Worm (Caenorhabditis elegans) whole organism, L3 larva: ENCODE results near the gene mrpl-12.

Experiments
- R02D3.7 ChIP-seq: fragments of 150-350 bp; optimal IDR thresholded peaks from 2 replicates; lab custom pipeline; 2014; ENCODE audit warnings: missing biosample characterization, missing genetic modification characterization
- ZK546.5 ChIP-seq: sonication (generic microtip); optimal IDR thresholded peaks from 2 replicates; lab custom pipeline; 2017; ENCODE audit warnings: missing biosample characterization, missing genetic modification characterization
- aly-2 ChIP-seq: fragments of 150-350 bp; optimal IDR thresholded peaks from 2 replicates; lab custom pipeline; 2014; ENCODE audit warnings: missing biosample characterization, missing genetic modification characterization
- ama-1 ChIP-seq: fragments of 150-350 bp; optimal IDR thresholded peaks from 2 replicates; lab custom pipeline; 2018
- ceh-28 ChIP-seq: fragments of 150-350 bp; optimal IDR thresholded peaks from 2 replicates; lab custom pipeline; 2014; ENCODE audit warnings: missing biosample characterization, missing genetic modification reagents, missing genetic modification characterization
- ceh-82 ChIP-seq: fragments of 150-350 bp; optimal IDR thresholded peaks from 2 replicates; lab custom pipeline; 2014; ENCODE audit warnings: missing biosample characterization, missing genetic modification characterization
- daf-12 ChIP-seq: fragments of 150-350 bp; optimal IDR thresholded peaks from 2 replicates; lab custom pipeline; 2014; ENCODE audit warnings: missing biosample characterization, missing genetic modification reagents, missing genetic modification characterization
- egl-27 ChIP-seq: sonication (generic microtip); optimal IDR thresholded peaks from 4 replicates; lab custom pipeline; 2017; ENCODE audit warnings: missing biosample characterization, missing genetic modification reagents, missing genetic modification characterization
- egl-5 ChIP-seq: fragments of 150-350 bp; optimal IDR thresholded peaks from 2 replicates; lab custom pipeline; 2017; ENCODE audit warnings: missing biosample characterization, missing genetic modification reagents, missing genetic modification characterization, inconsistent platforms
- elt-1 ChIP-seq: fragments of 150-350 bp; optimal IDR thresholded peaks from 2 replicates; lab custom pipeline; 2014; ENCODE audit warnings: missing biosample characterization, missing genetic modification characterization
- elt-2 ChIP-seq: sonication (generic microtip); optimal IDR thresholded peaks from 2 replicates; lab custom pipeline; 2016; ENCODE audit warnings: missing genetic modification reagents, mild to moderate bottlenecking, missing genetic modification characterization, missing compliant biosample characterization
- elt-3 ChIP-seq, 3 experiments: fragments of 150-350 bp in 1 of 3; sonication (generic microtip) in 2 of 3; optimal IDR thresholded peaks; 2 replicates in 2 of 3; 4 replicates in 1 of 3; lab custom pipeline; 2014 to 2017; ENCODE audit warnings: missing biosample characterization in 3 of 3, missing genetic modification characterization in 3 of 3
- eor-1 ChIP-seq, 2 experiments: fragments of 150-350 bp; optimal IDR thresholded peaks; 2 replicates each; lab custom pipeline; 2014 to 2018; ENCODE audit warnings: missing biosample characterization in 2 of 2, missing genetic modification characterization in 2 of 2
- fkh-10 ChIP-seq: sonication (generic microtip); optimal IDR thresholded peaks from 2 replicates; lab custom pipeline; 2017; ENCODE audit warnings: missing biosample characterization, missing genetic modification reagents, missing genetic modification characterization
- fkh-2 ChIP-seq: fragments of 150-350 bp; optimal IDR thresholded peaks from 2 replicates; lab custom pipeline; 2014; ENCODE audit warnings: missing biosample characterization, missing genetic modification reagents, missing genetic modification characterization
- fos-1 ChIP-seq: fragments of 150-350 bp; optimal IDR thresholded peaks from 2 replicates; lab custom pipeline; 2014; ENCODE audit warnings: missing biosample characterization, missing genetic modification characterization
- hmg-11 ChIP-seq: sonication (generic microtip); optimal IDR thresholded peaks from 2 replicates; lab custom pipeline; 2016; ENCODE audit warnings: missing genetic modification characterization, missing compliant biosample characterization
- jun-1 ChIP-seq: fragments of 150-350 bp; optimal IDR thresholded peaks from 2 replicates; lab custom pipeline; 2014; ENCODE audit warnings: missing biosample characterization, missing genetic modification reagents, missing genetic modification characterization
- lin-15B ChIP-seq: fragments of 150-350 bp; optimal IDR thresholded peaks from 2 replicates; lab custom pipeline; 2014; ENCODE audit warnings: missing biosample characterization, missing genetic modification characterization
- lin-39 ChIP-seq: fragments of 150-350 bp; optimal IDR thresholded peaks from 2 replicates; lab custom pipeline; 2018; ENCODE audit warnings: missing biosample characterization, missing genetic modification reagents, missing genetic modification characterization
- mdl-1 ChIP-seq: fragments of 150-350 bp; optimal IDR thresholded peaks from 2 replicates; lab custom pipeline; 2014; ENCODE audit warnings: missing biosample characterization, missing genetic modification characterization
- mml-1 ChIP-seq: fragments of 150-350 bp; sonication (generic microtip); optimal IDR thresholded peaks from 3 replicates; lab custom pipeline; 2014; ENCODE audit warnings: missing biosample characterization, missing genetic modification characterization
- nfya-1 ChIP-seq: sonication (generic microtip); optimal IDR thresholded peaks from 2 replicates; lab custom pipeline; 2017; ENCODE audit warnings: missing genetic modification characterization, mild to moderate bottlenecking, missing compliant biosample characterization, antibody characterized with exemption, moderate library complexity; ENCODE audit not compliant: insufficient read depth
- nhr-23 ChIP-seq: fragments of 150-350 bp; optimal IDR thresholded peaks from 2 replicates; lab custom pipeline; 2014; ENCODE audit warnings: missing biosample characterization, missing genetic modification reagents, missing genetic modification characterization
- nhr-25 ChIP-seq: sonication (generic microtip); optimal IDR thresholded peaks from 2 replicates; lab custom pipeline; 2017; ENCODE audit warnings: missing biosample characterization, missing genetic modification characterization
- nhr-28 ChIP-seq: fragments of 150-350 bp; optimal IDR thresholded peaks from 2 replicates; lab custom pipeline; 2014; ENCODE audit warnings: missing biosample characterization, missing genetic modification characterization
- nhr-43 ChIP-seq: sonication (generic microtip); optimal IDR thresholded peaks from 2 replicates; lab custom pipeline; 2016; ENCODE audit warnings: mild to moderate bottlenecking, missing genetic modification characterization, missing compliant biosample characterization; ENCODE audit not compliant: poor library complexity, severe bottlenecking
- nhr-67 ChIP-seq: fragments of 150-350 bp; optimal IDR thresholded peaks from 2 replicates; lab custom pipeline; 2014; ENCODE audit warnings: missing biosample characterization, missing genetic modification characterization
- nhr-76 ChIP-seq: fragments of 150-350 bp; sonication (generic microtip); optimal IDR thresholded peaks from 5 replicates; lab custom pipeline; 2014; ENCODE audit warnings: missing biosample characterization, missing genetic modification characterization
- nhr-77 ChIP-seq: fragments of 150-350 bp; optimal IDR thresholded peaks from 2 replicates; lab custom pipeline; 2014; ENCODE audit warnings: missing biosample characterization, missing genetic modification characterization
- pha-4 ChIP-seq: fragments of 150-350 bp; optimal IDR thresholded peaks from 2 replicates; lab custom pipeline; 2014; ENCODE audit warnings: missing biosample characterization, missing genetic modification reagents, missing genetic modification characterization
- pqm-1 ChIP-seq: fragments of 150-350 bp; optimal IDR thresholded peaks from 2 replicates; lab custom pipeline; 2017; ENCODE audit warnings: missing biosample characterization, missing genetic modification characterization, inconsistent platforms
- sea-2 ChIP-seq: fragments of 150-350 bp; sonication (generic microtip); optimal IDR thresholded peaks from 4 replicates; lab custom pipeline; 2014; ENCODE audit warnings: missing biosample characterization, missing genetic modification reagents, missing genetic modification characterization
- skn-1 ChIP-seq: fragments of 150-350 bp; optimal IDR thresholded peaks from 2 replicates; lab custom pipeline; 2014; ENCODE audit warnings: missing biosample characterization, missing genetic modification characterization
- snpc-4 ChIP-seq: fragments of 150-350 bp; optimal IDR thresholded peaks from 2 replicates; lab custom pipeline; 2014; ENCODE audit warnings: missing biosample characterization, missing genetic modification characterization
- tbx-2 ChIP-seq: sonication (generic microtip); optimal IDR thresholded peaks from 2 replicates; lab custom pipeline; 2016; ENCODE audit warnings: mild to moderate bottlenecking, missing genetic modification characterization, missing compliant biosample characterization
- zag-1 ChIP-seq: fragments of 150-350 bp; optimal IDR thresholded peaks from 2 replicates; lab custom pipeline; 2014; ENCODE audit warnings: missing biosample characterization, missing genetic modification characterization
- ztf-11 ChIP-seq: fragments of 150-350 bp; optimal IDR thresholded peaks from 2 replicates; lab custom pipeline; 2014; ENCODE audit warnings: missing biosample characterization, missing genetic modification characterization

The mrpl-12 gene

DNA sequence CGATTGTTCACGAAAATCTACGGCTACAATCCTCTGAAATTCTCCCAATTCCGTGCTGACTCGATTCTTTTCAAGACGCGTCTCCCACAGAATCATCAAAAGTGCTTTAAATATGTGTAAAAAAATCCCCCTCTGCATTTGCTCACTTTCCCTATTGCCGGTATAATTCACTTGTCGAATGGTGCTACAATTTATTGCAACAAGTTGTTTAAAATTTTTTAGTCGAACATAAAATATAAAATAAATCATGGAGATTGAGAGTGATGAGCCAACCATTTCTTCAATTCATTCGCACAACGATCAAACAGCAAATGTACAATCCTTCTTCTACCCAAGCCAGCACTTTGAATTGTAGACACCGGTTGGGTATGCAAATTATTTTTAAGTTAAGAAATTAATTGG is 38.8 kb downstream of the mrpl-12 start:
- TF ChIP-seq daf-12 (no peak), nhr-43 (tag; lab: Kevin White, UChicago) (peak; percentile 20), elt-2 (tag; lab: Kevin White, UChicago) (peak; percentile 8), ceh-82 (tag; lab: Kevin White, UChicago) (peak; percentile 14), fkh-10 (GFP tag; lab: Kevin White, UChicago) (no peak)

DNA sequence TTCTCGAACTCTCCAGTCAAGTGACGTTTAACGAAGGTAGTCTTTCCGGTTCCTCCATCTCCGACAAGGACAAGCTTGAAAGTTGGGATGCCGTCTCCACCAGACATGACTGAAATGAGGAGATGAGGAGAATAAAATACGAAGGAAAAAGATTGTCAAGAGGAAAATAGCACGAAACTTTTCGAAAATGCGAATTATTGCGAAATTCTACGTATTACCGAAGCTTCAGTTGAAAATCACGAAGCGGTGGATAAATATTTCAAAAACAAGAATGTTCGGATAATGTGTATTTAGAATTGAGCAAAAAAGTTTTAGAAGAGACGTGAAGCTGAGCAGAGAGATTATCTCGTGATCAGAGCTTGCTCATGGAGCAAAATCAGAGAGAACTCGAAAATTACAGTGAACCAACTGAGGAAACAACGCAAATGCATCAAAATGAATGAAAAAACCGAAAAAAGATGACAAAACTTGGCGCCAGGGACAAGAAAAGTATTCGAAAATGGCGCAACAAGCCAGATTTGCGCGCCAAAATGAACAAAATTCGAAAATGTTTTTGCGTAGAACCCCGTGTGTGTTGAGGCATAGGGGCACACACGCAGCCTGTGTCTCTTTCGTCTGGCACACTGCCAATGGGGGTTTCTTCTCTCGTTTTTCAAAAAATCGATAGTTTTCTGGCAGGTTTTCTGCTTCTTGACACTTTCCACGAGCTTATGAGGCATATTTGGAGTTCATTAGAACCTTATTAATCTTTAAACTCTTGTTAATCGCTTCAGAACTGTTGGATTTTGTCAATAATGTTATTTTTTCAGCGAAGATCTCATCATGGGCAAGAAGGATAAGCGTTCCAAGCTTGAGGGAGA is 40.3 kb downstream of the mrpl-12 start, which contains the start of the genes ran-1 and dkc-1:
TSS of gene ran-1 (minus strand) at position 109 of the 860 bp plus-strand sequence.
TSS of gene dkc-1 (plus strand) at position 810 of the 860 bp plus-strand sequence.
- TF ChIP-seq nhr-25 (peak; percentile 73), lin-15B (peak; percentile 72), mdl-1 (tag; lab: Kevin White, UChicago) (no peak), elt-2 (tag; lab: Kevin White, UChicago) (peak; percentile 55), mml-1 (no peak), ceh-28 (tag; lab: Kevin White, UChicago) (peak; percentile 74), pqm-1 (tag; lab: Kevin White, UChicago) (peak; percentile 15), hmg-11 (peak; percentile 73), ceh-82 (tag; lab: Kevin White, UChicago) (no peak), daf-12 (no peak), pha-4 (tag; lab: Kevin White, UChicago) (peak; percentile 81), egl-27 (tag; lab: Kevin White, UChicago) (no peak), lin-39 (tag; lab: Kevin White, UChicago) (peak; percentile 75), snpc-4 (peak; percentile 76), elt-1 (no peak), ama-1 (lab: Kevin White, UChicago) (peak; percentile 47), nfya-1 (tag; lab: Kevin White, UChicago) (peak; percentile 93), egl-5 (tag; lab: Kevin White, UChicago) (peak; percentile 59), nhr-23 (tag; lab: Kevin White, UChicago) (peak; percentile 55), skn-1 (tag; lab: Kevin White, UChicago) (peak; percentile 82)

DNA sequence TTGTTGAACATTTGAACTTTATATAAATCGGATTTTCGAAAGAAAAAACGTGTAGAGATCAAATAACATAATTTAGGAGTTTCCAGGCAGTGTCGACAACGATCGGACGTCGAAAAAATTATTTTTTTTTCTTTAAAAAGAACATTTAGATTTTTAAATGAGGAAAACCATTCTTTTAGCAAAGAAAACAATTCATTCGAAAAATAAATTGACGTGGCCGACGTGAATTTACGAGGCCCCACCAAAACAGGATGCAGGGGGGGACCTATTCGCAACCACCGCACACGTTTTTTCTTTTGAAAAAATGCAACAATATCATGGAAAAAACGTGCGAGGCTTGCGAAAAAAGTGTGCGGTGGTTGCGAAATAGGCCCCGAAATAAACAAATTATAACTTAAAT is 42.5 kb downstream of the mrpl-12 start, which contains the start of gene enu-3.6:
TSS of gene enu-3.6 (plus strand) at position 392 of the 400 bp plus-strand sequence.
- peak; percentile 1 for TF ChIP-seq elt-2 (tag; lab: Kevin White, UChicago)

DNA sequence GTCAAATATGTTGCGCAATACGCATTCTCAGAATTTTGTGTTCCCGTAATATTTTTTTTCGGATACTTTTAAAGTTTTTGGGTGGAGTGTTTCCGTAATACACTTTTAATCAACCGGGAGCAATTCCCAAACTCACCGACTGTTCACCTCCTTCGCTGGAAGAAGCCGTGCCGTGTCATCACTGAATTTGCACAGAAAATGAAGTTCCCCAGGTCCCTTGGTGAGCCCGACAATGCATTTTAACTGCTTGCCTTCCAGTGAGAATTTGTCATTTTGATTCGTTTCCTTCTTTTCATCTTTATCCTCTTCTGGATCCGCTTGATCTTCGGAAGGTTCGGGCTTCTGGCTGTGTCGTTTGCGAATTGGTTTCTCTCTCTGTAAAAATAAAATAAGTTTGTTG is 46.8 kb downstream of the mrpl-12 start:
- TF ChIP-seq lin-15B (no peak), nfya-1 (tag; lab: Kevin White, UChicago) (no peak), nhr-25 (no peak), ama-1 (lab: Kevin White, UChicago) (no peak), nhr-23 (tag; lab: Kevin White, UChicago) (no peak), elt-3 (tag; optimal IDR thresholded peaks at IDR 0.05; lab: Kevin White, UChicago) (no peak), ztf-11 (no peak), nhr-67 (no peak), nhr-76 (tag; lab: Kevin White, UChicago) (no peak), ZK546.5 (tag; lab: Kevin White, UChicago) (no peak), fos-1 (tag; lab: Kevin White, UChicago) (no peak), eor-1 (tag; optimal IDR thresholded peaks at IDR 0.05; lab: Kevin White, UChicago) (no peak), nhr-28 (no peak), pqm-1 (tag; lab: Kevin White, UChicago) (no peak), nhr-43 (tag; lab: Kevin White, UChicago) (no peak), daf-12 (no peak)
- TF ChIP-seq, all 47 proteins: peak for 0

DNA sequence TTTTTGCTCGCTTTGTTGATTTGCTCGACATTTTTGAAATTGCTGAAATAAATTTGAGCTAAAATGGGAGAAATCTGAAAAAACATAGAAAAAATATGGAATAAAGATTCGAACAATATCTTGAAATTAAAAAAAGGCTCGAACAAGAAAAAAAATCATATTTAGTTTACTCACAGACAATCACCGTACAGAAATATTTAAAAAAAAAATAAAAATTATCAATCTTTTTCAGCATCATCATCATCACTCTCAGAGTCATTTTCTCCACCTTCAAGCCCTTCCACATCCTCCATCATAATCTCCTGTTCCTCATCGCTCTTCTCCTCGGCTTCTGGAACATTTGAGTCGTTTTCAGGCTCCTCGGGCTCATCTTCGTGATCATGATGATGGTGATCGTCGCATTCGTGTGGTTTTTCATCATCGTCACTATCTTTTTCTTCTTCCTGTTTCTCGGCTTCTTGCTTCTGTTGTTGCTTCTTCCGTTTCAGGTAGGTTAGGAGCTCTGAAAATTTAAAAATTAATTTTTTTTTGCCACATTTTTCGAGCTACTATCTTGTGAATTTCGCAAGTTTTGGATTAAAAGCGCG is 48.0 kb downstream of the mrpl-12 start, which contains the start of gene hpl-2:
TSS of gene hpl-2 (minus strand) at position 51 of the 587 bp plus-strand sequence.
- no peak for TF ChIP-seq tbx-2 (tag; lab: Kevin White, UChicago)
- TF ChIP-seq sea-2 (GFP tag; lab: Kevin White, UChicago), result no peak
- TF ChIP-seq aly-2 (tag; lab: Kevin White, UChicago), result no peak
- TF ChIP-seq zag-1 (tag; lab: Kevin White, UChicago), result no peak
- no peak for TF ChIP-seq fkh-10 (GFP tag; lab: Kevin White, UChicago)
- TF ChIP-seq elt-3 (tag; optimal IDR thresholded peaks at IDR 0.05; lab: Kevin White, UChicago), result no peak
- TF ChIP-seq ztf-11, result no peak
- no peak for TF ChIP-seq fkh-2 (tag; lab: Kevin White, UChicago)
- no peak for TF ChIP-seq nhr-77 (tag; lab: Kevin White, UChicago)
- no peak for TF ChIP-seq jun-1 (tag; lab: Kevin White, UChicago)
- no peak for TF ChIP-seq R02D3.7 (tag; lab: Kevin White, UChicago)
- no peak for TF ChIP-seq mdl-1 (tag; lab: Kevin White, UChicago)
